Worm (Caenorhabditis elegans) whole organism, L4 larva: ENCODE measurements around the gene T28D9.16.

Experiments used
- D1046.2 ChIP-seq: fragments of 200-800 bp; sonication (Bioruptor generic); IDR thresholded peaks from 2 replicates; pipeline ENCODE4 v1.3.6; 2022; ENCODE audit warnings: missing genetic modification characterization, missing compliant biosample characterization
- F44E2.7 ChIP-seq: fragments of 200-800 bp; sonication (Bioruptor generic); IDR thresholded peaks from 2 replicates; pipeline ENCODE4 v2.1.2; 2022; ENCODE audit warnings: missing genetic modification characterization, missing compliant biosample characterization
- T26A8.4 ChIP-seq: fragments of 200-800 bp; sonication (Bioruptor generic); IDR thresholded peaks from 2 replicates; pipeline ENCODE4 v1.3.6; 2022; ENCODE audit warnings: missing genetic modification characterization, missing compliant biosample characterization
- Y105C5A.15 ChIP-seq: fragments of 200-800 bp; sonication (Bioruptor generic); IDR thresholded peaks from 2 replicates; pipeline ENCODE4 v1.3.6; 2022; ENCODE audit warnings: missing genetic modification characterization, missing compliant biosample characterization
- ZK337.2 ChIP-seq: fragments of 200-800 bp; sonication (Bioruptor generic); IDR thresholded peaks from 2 replicates; pipeline ENCODE4 v1.3.6; 2022; ENCODE audit warnings: missing genetic modification reagents, missing genetic modification characterization, missing compliant biosample characterization
- aha-1 ChIP-seq: fragments of 150-350 bp; peaks from one replicate; lab custom pipeline; 2014; ENCODE audit warnings: missing biosample characterization, missing genetic modification characterization
- aly-2 ChIP-seq: sonication (generic microtip); optimal IDR thresholded peaks from 2 replicates; lab custom pipeline; 2018; ENCODE audit warnings: missing biosample characterization, missing genetic modification characterization
- daf-16 ChIP-seq, 3 experiments: sonication (generic microtip); optimal IDR thresholded peaks; 2 replicates each; lab custom pipeline; 2016 to 2017; ENCODE audit warnings: missing genetic modification characterization in 3 of 3, missing genetic modification reagents in 3 of 3, mild to moderate bottlenecking in 2 of 3, missing compliant biosample characterization in 2 of 3, missing biosample characterization in 1 of 3, moderate library complexity in 1 of 3
- daf-19 ChIP-seq: fragments of 200-800 bp; sonication (Bioruptor generic); conservative IDR thresholded peaks from 2 replicates; pipeline ENCODE4 v1.3.6; 2022; ENCODE audit warnings: missing genetic modification characterization, missing compliant biosample characterization
- daf-8 ChIP-seq: fragments of 200-800 bp; sonication (Bioruptor generic); IDR thresholded peaks from 2 replicates; pipeline ENCODE4 v1.3.6; 2022; ENCODE audit warnings: missing genetic modification characterization, missing compliant biosample characterization
- dmd-6 ChIP-seq: fragments of 200-800 bp; sonication (Bioruptor generic); IDR thresholded peaks from 2 replicates; pipeline ENCODE4 v1.3.6; 2022; ENCODE audit warnings: missing genetic modification reagents, missing genetic modification characterization, missing compliant biosample characterization
- dpl-1 ChIP-seq: fragments of 150-350 bp; optimal IDR thresholded peaks from 2 replicates; lab custom pipeline; 2014; ENCODE audit warnings: missing biosample characterization, missing genetic modification reagents, missing genetic modification characterization
- dve-1 ChIP-seq: sonication (generic microtip); optimal IDR thresholded peaks from 2 replicates; lab custom pipeline; 2017; ENCODE audit warnings: antibody characterized with exemption, mild to moderate bottlenecking, missing genetic modification characterization, missing compliant biosample characterization; ENCODE audit not compliant: insufficient read depth
- gei-8 ChIP-seq: fragments of 200-800 bp; sonication (Bioruptor generic); optimal IDR thresholded peaks from 2 replicates; lab custom pipeline; 2018; ENCODE audit warnings: mild to moderate bottlenecking, missing genetic modification characterization, missing compliant biosample characterization
- hlh-11 ChIP-seq: fragments of 200-800 bp; sonication (Bioruptor generic); optimal IDR thresholded peaks from 2 replicates; lab custom pipeline; 2018; ENCODE audit warnings: mild to moderate bottlenecking, missing genetic modification characterization, missing compliant biosample characterization
- jun-1 ChIP-seq: fragments of 150-350 bp; optimal IDR thresholded peaks from 2 replicates; lab custom pipeline; 2014; ENCODE audit warnings: missing biosample characterization, missing genetic modification reagents, missing genetic modification characterization
- lin-1 ChIP-seq: fragments of 200-800 bp; sonication (Bioruptor generic); IDR thresholded peaks from 2 replicates; pipeline ENCODE4 v1.3.6; 2022; ENCODE audit warnings: missing genetic modification reagents, missing genetic modification characterization, missing compliant biosample characterization
- lin-38 ChIP-seq: fragments of 200-800 bp; sonication (Bioruptor generic); IDR thresholded peaks from 2 replicates; pipeline ENCODE4 v1.3.6; 2022; ENCODE audit warnings: missing genetic modification reagents, missing genetic modification characterization, missing compliant biosample characterization
- lir-3 ChIP-seq: sonication (generic microtip); optimal IDR thresholded peaks from 2 replicates; lab custom pipeline; 2016; ENCODE audit warnings: mild to moderate bottlenecking, missing genetic modification characterization, missing compliant biosample characterization
- madf-5 ChIP-seq, 2 experiments: fragments of 200-800 bp; sonication (Bioruptor generic); IDR thresholded peaks; 2 replicates each; pipeline ENCODE4 v1.3.6; 2022; ENCODE audit warnings: missing compliant biosample characterization in 2 of 2, missing genetic modification characterization in 2 of 2
- mes-2 ChIP-seq: sonication (generic microtip); optimal IDR thresholded peaks from 2 replicates; lab custom pipeline; 2016; ENCODE audit warnings: missing genotype, mild to moderate bottlenecking, missing genetic modification characterization, missing compliant biosample characterization; ENCODE audit not compliant: poor library complexity, severe bottlenecking
- mxl-2 ChIP-seq: fragments of 200-800 bp; sonication (Bioruptor generic); conservative IDR thresholded peaks from 2 replicates; pipeline ENCODE4 v1.3.6; 2022; ENCODE audit warnings: missing genetic modification reagents, missing genetic modification characterization, missing compliant biosample characterization
- mxl-3 ChIP-seq: fragments of 200-800 bp; sonication (Bioruptor generic); optimal IDR thresholded peaks from 2 replicates; lab custom pipeline; 2018; ENCODE audit warnings: mild to moderate bottlenecking, missing genetic modification characterization, missing compliant biosample characterization
- nhr-11 ChIP-seq: fragments of 150-350 bp; optimal IDR thresholded peaks from 2 replicates; lab custom pipeline; 2014; ENCODE audit warnings: missing biosample characterization, missing genetic modification characterization
- nhr-28 ChIP-seq: fragments of 150-350 bp; optimal IDR thresholded peaks from 2 replicates; lab custom pipeline; 2014; ENCODE audit warnings: missing biosample characterization, missing genetic modification characterization
- nhr-77 ChIP-seq: fragments of 150-350 bp; optimal IDR thresholded peaks from 2 replicates; lab custom pipeline; 2014; ENCODE audit warnings: missing biosample characterization, missing genetic modification characterization
- pha-4 ChIP-seq, 2 experiments: fragments of 150-350 bp in 1 of 2; fragments of 200-800 bp in 1 of 2; sonication (Bioruptor generic) in 1 of 2; IDR thresholded peaks in 1 of 2; optimal IDR thresholded peaks in 1 of 2; 2 replicates each; pipeline versions ENCODE4 v1.3.6 to Lab custom; 2014 to 2022; ENCODE audit warnings: missing genetic modification characterization in 2 of 2, missing genetic modification reagents in 2 of 2, missing biosample characterization in 1 of 2, missing compliant biosample characterization in 1 of 2
- php-3 ChIP-seq: fragments of 200-800 bp; sonication (Bioruptor generic); IDR thresholded peaks from 2 replicates; pipeline ENCODE4 v1.3.6; 2022; ENCODE audit warnings: missing genetic modification reagents, missing genetic modification characterization, missing compliant biosample characterization
- pqm-1 ChIP-seq: sonication (generic microtip); optimal IDR thresholded peaks from 2 replicates; lab custom pipeline; 2017; ENCODE audit warnings: missing biosample characterization, missing genetic modification characterization
- sdz-12 ChIP-seq: fragments of 200-800 bp; sonication (Bioruptor generic); optimal IDR thresholded peaks from 2 replicates; lab custom pipeline; 2018; ENCODE audit warnings: mild to moderate bottlenecking, missing genetic modification characterization, missing compliant biosample characterization
- skn-1 ChIP-seq: fragments of 150-350 bp; optimal IDR thresholded peaks from 2 replicates; lab custom pipeline; 2014; ENCODE audit warnings: missing biosample characterization, missing genetic modification characterization
- snpc-4 ChIP-seq: fragments of 150-350 bp; optimal IDR thresholded peaks from 2 replicates; lab custom pipeline; 2014; ENCODE audit warnings: missing biosample characterization, missing genetic modification characterization
- unc-130 ChIP-seq: sonication (generic microtip); optimal IDR thresholded peaks from 2 replicates; lab custom pipeline; 2016; ENCODE audit warnings: missing genetic modification reagents, missing genetic modification characterization, missing compliant biosample characterization
- unc-62 ChIP-seq, 3 experiments: fragments of 150-350 bp in 1 of 3; sonication (generic microtip); optimal IDR thresholded peaks in 2 of 3; peaks in 1 of 3; 1 replicate in 1 of 3; 2 replicates in 2 of 3; lab custom pipeline; 2014 to 2017; ENCODE audit warnings: missing biosample characterization in 3 of 3, missing genetic modification characterization in 3 of 3, missing genetic modification reagents in 3 of 3, missing genotype in 1 of 3
- zip-11 ChIP-seq: fragments of 200-800 bp; sonication (Bioruptor generic); IDR thresholded peaks from 2 replicates; pipeline ENCODE4 v1.3.6; 2022; ENCODE audit warnings: missing genetic modification characterization, missing compliant biosample characterization

T28D9.16 gene

DNA sequence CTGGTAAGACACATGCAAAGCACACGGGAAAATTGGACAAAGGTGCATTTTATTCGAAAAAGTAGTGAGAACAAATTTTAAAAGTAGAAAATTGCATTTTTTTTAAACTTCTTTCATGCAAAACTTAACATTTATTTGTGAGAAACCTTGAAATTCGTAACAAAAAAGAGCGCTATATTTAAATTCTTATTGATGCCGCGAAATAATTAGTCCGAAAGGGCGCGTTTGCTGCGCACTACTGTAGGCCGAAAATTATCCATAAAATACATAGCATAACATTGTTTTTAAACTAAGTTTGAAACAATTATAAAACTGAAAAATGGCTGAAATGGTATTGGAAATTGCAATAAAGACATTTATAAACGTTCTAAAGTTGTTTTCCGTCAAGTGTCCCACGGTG is 44.2 kb downstream of the T28D9.16 start:
- no peak for TF ChIP-seq unc-62 (GFP tag; optimal IDR thresholded peaks at IDR 0.05 in 1 of 2; lab: Kevin White, UChicago)
- no peak for TF ChIP-seq unc-62 (tag; optimal IDR thresholded peaks at IDR 0.05; lab: Kevin White, UChicago)
- TF ChIP-seq madf-5 (GFP tag; IDR thresholded peaks at IDR 0.05; lab: Robert Waterston, UW) = no peak
- TF ChIP-seq pha-4 (GFP tag; IDR thresholded peaks at IDR 0.05; lab: Robert Waterston, UW) = no peak
- TF ChIP-seq pha-4 (tag; optimal IDR thresholded peaks at IDR 0.05; lab: Kevin White, UChicago) = no peak
- TF ChIP-seq lin-38 (GFP tag; lab: Robert Waterston, UW) = peak; percentile 86
- TF ChIP-seq unc-130 = peak; percentile 80
- TF ChIP-seq zip-11 = no peak

DNA sequence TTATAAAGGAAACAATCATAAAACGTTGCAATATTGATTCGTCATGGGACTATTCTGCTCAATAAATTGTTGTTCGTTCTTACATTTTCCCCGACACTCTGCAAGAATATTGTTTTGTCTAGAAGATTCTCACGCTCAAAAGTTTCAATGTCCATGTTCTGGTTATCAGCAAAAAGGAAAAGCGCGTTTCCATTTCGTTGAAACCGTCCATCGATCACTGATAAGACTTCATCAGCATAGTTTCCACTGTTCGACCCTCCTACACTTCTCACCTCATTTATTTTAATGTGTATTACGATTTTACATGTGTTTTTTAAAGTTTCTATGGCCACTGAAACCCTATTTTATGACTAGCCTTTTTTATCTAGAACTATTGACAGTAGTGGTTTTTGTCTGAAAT is 44.6 kb downstream of the T28D9.16 start:
- TF ChIP-seq dmd-6 (GFP tag; lab: Robert Waterston, UW) (peak; percentile 67), snpc-4 (tag; lab: Kevin White, UChicago) (no peak), T26A8.4 (no peak), daf-16 (GFP tag; optimal IDR thresholded peaks at IDR 0.05; lab: Kevin White, UChicago) (no peak), daf-16 (tag; optimal IDR thresholded peaks at IDR 0.05; lab: Kevin White, UChicago) (peak; percentile 95), nhr-11 (tag; lab: Kevin White, UChicago) (no peak), mxl-2 (no peak), dve-1 (tag; lab: Kevin White, UChicago) (peak; percentile 42), nhr-28 (tag; lab: Kevin White, UChicago) (peak; percentile 31), pqm-1 (peak; percentile 74), aha-1 (tag; lab: Kevin White, UChicago) (no peak), lin-1 (GFP tag; lab: Robert Waterston, UW) (0 out of 2 replicates have a peak, but pooled peaks have one; percentile 17), hlh-11 (tag; lab: Kevin White, UChicago) (peak; percentile 71), mes-2 (tag; lab: Kevin White, UChicago) (peak; percentile 33), mxl-3 (GFP tag; lab: Kevin White, UChicago) (peak; percentile 3)

DNA sequence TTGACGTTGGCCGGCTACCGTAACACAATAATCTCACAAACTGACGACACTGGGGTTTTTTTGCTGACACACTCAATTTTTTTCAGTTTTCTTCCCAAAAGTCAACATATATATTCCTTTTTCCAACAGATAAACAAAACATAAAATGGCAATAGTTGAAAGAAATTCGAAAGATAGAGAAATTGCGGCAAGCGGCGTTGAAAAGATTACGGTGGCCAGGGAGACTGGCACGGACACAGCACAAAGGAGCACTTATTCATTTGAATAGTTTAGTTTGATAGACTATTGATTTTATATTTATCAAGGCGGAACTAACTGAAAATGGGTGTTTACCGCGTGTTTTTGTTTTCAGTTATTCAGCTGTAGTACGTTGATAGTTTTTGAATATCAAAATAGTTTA is 45.8 kb downstream of the T28D9.16 start, which contains the start of gene toe-2:
Gene toe-2, minus strand, starts transcription at position 70 of the 400 bp plus-strand sequence.
- TF ChIP-seq Y105C5A.15 (GFP tag; lab: Robert Waterston, UW) = no peak
- no peak for TF ChIP-seq nhr-77 (tag; lab: Kevin White, UChicago)
- no peak for TF ChIP-seq daf-16 (GFP tag; optimal IDR thresholded peaks at IDR 0.05; lab: Kevin White, UChicago)
- peak; percentile 88 for TF ChIP-seq daf-16 (tag; optimal IDR thresholded peaks at IDR 0.05; lab: Kevin White, UChicago)
- TF ChIP-seq pha-4 (GFP tag; IDR thresholded peaks at IDR 0.05; lab: Robert Waterston, UW) = no peak
- TF ChIP-seq pha-4 (tag; optimal IDR thresholded peaks at IDR 0.05; lab: Kevin White, UChicago) = no peak
- TF ChIP-seq F44E2.7 (GFP tag; lab: Robert Waterston, UW) = no peak
- no peak for TF ChIP-seq D1046.2
- TF ChIP-seq hlh-11 (tag; lab: Kevin White, UChicago) = peak; percentile 37
- peak; percentile 18 for TF ChIP-seq dve-1 (tag; lab: Kevin White, UChicago)
- no peak for TF ChIP-seq php-3
- no peak for TF ChIP-seq dpl-1
- TF ChIP-seq mes-2 (tag; lab: Kevin White, UChicago) = no peak
- no peak for TF ChIP-seq lir-3
- no peak for TF ChIP-seq lin-1 (GFP tag; lab: Robert Waterston, UW)
- TF ChIP-seq daf-8 (GFP tag; lab: Robert Waterston, UW) = no peak
- no peak for TF ChIP-seq gei-8 (GFP tag; lab: Kevin White, UChicago)
- no peak for TF ChIP-seq skn-1 (tag; lab: Kevin White, UChicago)
- no peak for TF ChIP-seq daf-19 (GFP tag; lab: Robert Waterston, UW)
- TF ChIP-seq nhr-11 (tag; lab: Kevin White, UChicago) = no peak
- no peak for TF ChIP-seq jun-1 (tag; lab: Kevin White, UChicago)
- TF ChIP-seq sdz-12 (GFP tag; lab: Kevin White, UChicago) = no peak
- TF ChIP-seq aly-2 = no peak
- no peak for TF ChIP-seq ZK337.2 (GFP tag; lab: Robert Waterston, UW)
- TF ChIP-seq, all 104 proteins: peak for 3
